Worm (Caenorhabditis elegans): Measurements from ENCODE around the gene oac-58.
A peak's percentile ranks its signal among the peaks of the same experiment; 100 is the strongest.

Gene oac-58

DNA sequence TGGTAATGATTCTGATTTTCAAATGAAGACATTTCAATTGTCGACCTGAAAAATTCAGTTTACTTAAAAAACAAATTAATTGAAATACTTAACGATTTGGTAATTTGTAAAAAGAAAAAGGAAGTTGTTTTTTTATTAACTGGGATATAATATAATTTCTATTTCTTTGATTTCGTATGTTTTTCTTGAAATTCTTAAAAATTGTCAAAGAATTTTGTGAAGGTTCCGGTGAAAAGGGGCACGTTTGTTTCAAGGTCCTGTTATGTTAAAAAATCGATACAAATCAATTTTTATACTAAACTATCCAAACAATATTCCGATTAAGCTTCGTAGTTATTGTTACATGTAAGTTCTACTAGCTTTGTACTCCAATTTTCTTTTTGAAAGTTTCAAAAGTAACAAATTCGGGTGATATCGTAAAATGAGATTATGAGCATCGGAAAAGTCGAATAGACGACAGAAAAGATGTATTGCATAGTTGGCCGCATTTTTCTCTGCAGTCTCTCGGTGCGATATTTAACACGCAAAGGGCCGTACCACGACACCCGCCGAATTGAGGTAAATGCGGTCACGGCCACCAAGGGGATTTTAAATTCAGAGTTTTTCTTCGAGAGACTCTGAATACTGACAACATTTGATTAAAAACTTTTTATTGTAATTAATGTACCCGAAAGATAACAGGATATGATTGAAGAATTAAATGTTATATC, 52.2 kb downstream of the oac-58 start, which contains the start of gene Y39C12A.9:
Gene Y39C12A.9, minus strand, starts transcription at position 51 of the 710 bp plus-strand sequence.
- no peak for TF ChIP-seq hlh-15 (tag; optimal IDR thresholded peaks at IDR 0.05)
- no peak for TF ChIP-seq pat-9 (tag; optimal IDR thresholded peaks at IDR 0.05)
- TF ChIP-seq dmd-4 (tag; optimal IDR thresholded peaks at IDR 0.05; ENCODE audit: borderline replicate concordance): no peak
- peak; percentile 8 for TF ChIP-seq ceh-31 (tag; optimal IDR thresholded peaks at IDR 0.05)
- TF ChIP-seq elt-2 (tag; optimal IDR thresholded peaks at IDR 0.05): no peak
- TF ChIP-seq pax-1 (tag; optimal IDR thresholded peaks at IDR 0.05): no peak
- peak; percentile 4 for TF ChIP-seq ceh-34 (tag; optimal IDR thresholded peaks at IDR 0.05)
- TF ChIP-seq nhr-11 (tag; optimal IDR thresholded peaks at IDR 0.05): no peak
- no peak for TF ChIP-seq syd-9 (tag; optimal IDR thresholded peaks at IDR 0.05)
- no peak for TF ChIP-seq tbx-7 (tag; optimal IDR thresholded peaks at IDR 0.05)
- TF ChIP-seq fkh-10 (GFP tag; optimal IDR thresholded peaks at IDR 0.05): no peak
- TF ChIP-seq Y22D7AL.16 (tag; optimal IDR thresholded peaks at IDR 0.05): no peak
- peak; percentile 8 for TF ChIP-seq unc-42 (tag; optimal IDR thresholded peaks at IDR 0.05)
- TF ChIP-seq gmeb-2 (tag; optimal IDR thresholded peaks at IDR 0.05): no peak
- TF ChIP-seq ceh-24 (tag; optimal IDR thresholded peaks at IDR 0.05): no peak
- peak; percentile 40 for TF ChIP-seq tbx-2 (tag; optimal IDR thresholded peaks at IDR 0.05)
